Fruit fly (Drosophila melanogaster): ENCODE measurements around the gene CG1764.

dm6 chrX:13251310-13251709, 50.9 kb downstream of the CG1764 start:
- TF ChIP-seq Hr83 (GFP tag; optimal IDR thresholded peaks at IDR 0.05; ENCODE audit: poor library complexity, severe bottlenecking): peak; percentile 37
- TF ChIP-seq jim (GFP tag; optimal IDR thresholded peaks at IDR 0.05): no peak
- TF ChIP-seq foxo (GFP tag; optimal IDR thresholded peaks at IDR 0.05): peak; percentile 74 to 97
- TF ChIP-seq lola (GFP tag; optimal IDR thresholded peaks at IDR 0.05): no peak

Data from whole organism, wandering third instar larva.